Worm (Caenorhabditis elegans) whole organism, L4 larva: Measurements from ENCODE around the gene exos-4.2.

Experiments
- F26F4.8 ChIP-seq: fragments of 200-800 bp; sonication (Bioruptor generic); conservative IDR thresholded peaks from 2 replicates; pipeline ENCODE4 v1.3.6; 2022; ENCODE audit warnings: missing genetic modification characterization, missing compliant biosample characterization
- F37D6.2 ChIP-seq: sonication (generic microtip); optimal IDR thresholded peaks from 2 replicates; lab custom pipeline; 2016; ENCODE audit warnings: mild to moderate bottlenecking, missing genetic modification characterization, missing compliant biosample characterization
- F49E8.2 ChIP-seq: sonication (generic microtip); optimal IDR thresholded peaks from 2 replicates; lab custom pipeline; 2016; ENCODE audit warnings: missing compliant biosample characterization, mild to moderate bottlenecking, missing genetic modification characterization, borderline replicate concordance
- R02D3.7 ChIP-seq: fragments of 150-350 bp; sonication (generic microtip); optimal IDR thresholded peaks from 3 replicates; lab custom pipeline; 2014; ENCODE audit warnings: missing biosample characterization, missing genetic modification characterization
- T26A8.4 ChIP-seq: fragments of 200-800 bp; sonication (Bioruptor generic); IDR thresholded peaks from 2 replicates; pipeline ENCODE4 v1.3.6; 2022; ENCODE audit warnings: missing genetic modification characterization, missing compliant biosample characterization
- Y48G9A.11 ChIP-seq: fragments of 200-800 bp; sonication (Bioruptor generic); IDR thresholded peaks from 2 replicates; pipeline ENCODE4 v1.3.6; 2022; ENCODE audit warnings: missing genetic modification reagents, missing genetic modification characterization, missing compliant biosample characterization
- Y5F2A.4 ChIP-seq: fragments of 200-800 bp; sonication (Bioruptor generic); optimal IDR thresholded peaks from 2 replicates; lab custom pipeline; 2018; ENCODE audit warnings: mild to moderate bottlenecking, missing genetic modification characterization, missing compliant biosample characterization
- Y75B8A.6 ChIP-seq: fragments of 200-800 bp; sonication (Bioruptor generic); IDR thresholded peaks from 2 replicates; pipeline ENCODE4 v1.3.6; 2022; ENCODE audit warnings: missing genetic modification reagents, missing genetic modification characterization, missing compliant biosample characterization
- ZK337.2 ChIP-seq: fragments of 200-800 bp; sonication (Bioruptor generic); IDR thresholded peaks from 2 replicates; pipeline ENCODE4 v1.3.6; 2022; ENCODE audit warnings: missing genetic modification reagents, missing genetic modification characterization, missing compliant biosample characterization
- aha-1 ChIP-seq: fragments of 150-350 bp; peaks from one replicate; lab custom pipeline; 2014; ENCODE audit warnings: missing biosample characterization, missing genetic modification characterization
- ama-1 ChIP-seq: fragments of 150-350 bp; optimal IDR thresholded peaks from 2 replicates; lab custom pipeline; 2014; ENCODE audit warnings: inconsistent platforms, mixed read lengths
- ceh-32 ChIP-seq: sonication (generic microtip); optimal IDR thresholded peaks from 2 replicates; lab custom pipeline; 2016; ENCODE audit warnings: mild to moderate bottlenecking, missing genetic modification characterization, missing compliant biosample characterization; ENCODE audit not compliant: poor library complexity
- cey-2 ChIP-seq: sonication (generic microtip); optimal IDR thresholded peaks from 3 replicates; lab custom pipeline; 2017; ENCODE audit warnings: missing genetic modification characterization, mild to moderate bottlenecking, missing compliant biosample characterization, antibody characterized with exemption, borderline replicate concordance; ENCODE audit not compliant: insufficient read depth
- daf-12 ChIP-seq: fragments of 150-350 bp; optimal IDR thresholded peaks from 2 replicates; lab custom pipeline; 2014; ENCODE audit warnings: missing biosample characterization, missing genetic modification reagents, missing genetic modification characterization
- dmd-6 ChIP-seq: fragments of 200-800 bp; sonication (Bioruptor generic); IDR thresholded peaks from 2 replicates; pipeline ENCODE4 v1.3.6; 2022; ENCODE audit warnings: missing genetic modification reagents, missing genetic modification characterization, missing compliant biosample characterization
- dmd-8 ChIP-seq: fragments of 200-800 bp; sonication (Bioruptor generic); IDR thresholded peaks from 2 replicates; pipeline ENCODE4 v1.3.6; 2022; ENCODE audit warnings: missing genetic modification characterization, missing compliant biosample characterization
- hlh-30 ChIP-seq: sonication (generic microtip); optimal IDR thresholded peaks from 2 replicates; lab custom pipeline; 2017; ENCODE audit warnings: antibody characterized with exemption, mild to moderate bottlenecking, missing genetic modification characterization, missing compliant biosample characterization; ENCODE audit not compliant: insufficient read depth
- hmg-1.1 ChIP-seq: fragments of 200-800 bp; sonication (Bioruptor generic); IDR thresholded peaks from 2 replicates; pipeline ENCODE4 v1.3.6; 2022; ENCODE audit warnings: missing genetic modification reagents, missing genetic modification characterization, missing compliant biosample characterization
- lim-7 ChIP-seq: fragments of 200-800 bp; sonication (Bioruptor generic); IDR thresholded peaks from 2 replicates; pipeline ENCODE4 v1.3.6; 2022; ENCODE audit warnings: missing genetic modification characterization, missing compliant biosample characterization
- lin-13 ChIP-seq: fragments of 150-350 bp; optimal IDR thresholded peaks from 2 replicates; lab custom pipeline; 2014; ENCODE audit warnings: missing biosample characterization, missing genetic modification reagents, missing genetic modification characterization
- lin-38 ChIP-seq: fragments of 200-800 bp; sonication (Bioruptor generic); IDR thresholded peaks from 2 replicates; pipeline ENCODE4 v1.3.6; 2022; ENCODE audit warnings: missing genetic modification reagents, missing genetic modification characterization, missing compliant biosample characterization
- lin-39 ChIP-seq: fragments of 150-350 bp; optimal IDR thresholded peaks from 2 replicates; lab custom pipeline; 2014; ENCODE audit warnings: missing biosample characterization, missing genetic modification reagents, missing genetic modification characterization
- lir-3 ChIP-seq: sonication (generic microtip); optimal IDR thresholded peaks from 2 replicates; lab custom pipeline; 2016; ENCODE audit warnings: mild to moderate bottlenecking, missing genetic modification characterization, missing compliant biosample characterization
- mdl-1 ChIP-seq, 2 experiments: fragments of 150-350 bp in 1 of 2; sonication (generic microtip) in 1 of 2; optimal IDR thresholded peaks; 2 replicates each; lab custom pipeline; 2014 to 2017; ENCODE audit warnings: missing biosample characterization in 2 of 2, missing genetic modification characterization in 2 of 2
- mdt-29 ChIP-seq: fragments of 200-800 bp; sonication (Bioruptor generic); IDR thresholded peaks from 2 replicates; pipeline ENCODE4 v1.3.6; 2022; ENCODE audit warnings: missing genetic modification reagents, missing genetic modification characterization, missing compliant biosample characterization
- nhr-10 ChIP-seq: fragments of 150-350 bp; optimal IDR thresholded peaks from 2 replicates; lab custom pipeline; 2014; ENCODE audit warnings: missing biosample characterization, missing genetic modification characterization
- nhr-237 ChIP-seq: sonication (generic microtip); optimal IDR thresholded peaks from 2 replicates; lab custom pipeline; 2017; ENCODE audit warnings: missing biosample characterization, missing genetic modification characterization
- nhr-25 ChIP-seq: sonication (generic microtip); optimal IDR thresholded peaks from 2 replicates; lab custom pipeline; 2017; ENCODE audit warnings: missing genetic modification characterization, mild to moderate bottlenecking, missing compliant biosample characterization, antibody characterized with exemption, moderate library complexity, borderline replicate concordance; ENCODE audit not compliant: insufficient read depth
- nhr-42 ChIP-seq: fragments of 200-800 bp; sonication (Bioruptor generic); IDR thresholded peaks from 2 replicates; pipeline ENCODE4 v1.3.6; 2022; ENCODE audit warnings: missing genetic modification characterization, missing compliant biosample characterization
- nhr-48 ChIP-seq: sonication (generic microtip); optimal IDR thresholded peaks from 2 replicates; lab custom pipeline; 2016; ENCODE audit warnings: mild to moderate bottlenecking, missing genetic modification characterization, missing compliant biosample characterization
- nhr-6 ChIP-seq: fragments of 150-350 bp; optimal IDR thresholded peaks from 2 replicates; lab custom pipeline; 2014; ENCODE audit warnings: missing biosample characterization, missing genetic modification characterization
- nhr-76 ChIP-seq: fragments of 150-350 bp; optimal IDR thresholded peaks from 2 replicates; lab custom pipeline; 2014; ENCODE audit warnings: missing biosample characterization, missing genetic modification characterization
- nhr-77 ChIP-seq: fragments of 150-350 bp; optimal IDR thresholded peaks from 2 replicates; lab custom pipeline; 2014; ENCODE audit warnings: missing biosample characterization, missing genetic modification characterization
- php-3 ChIP-seq: fragments of 200-800 bp; sonication (Bioruptor generic); IDR thresholded peaks from 2 replicates; pipeline ENCODE4 v1.3.6; 2022; ENCODE audit warnings: missing genetic modification reagents, missing genetic modification characterization, missing compliant biosample characterization
- pqm-1 ChIP-seq: sonication (generic microtip); optimal IDR thresholded peaks from 2 replicates; lab custom pipeline; 2017; ENCODE audit warnings: missing biosample characterization, missing genetic modification characterization
- rbr-2 ChIP-seq: sonication (generic microtip); optimal IDR thresholded peaks from 2 replicates; lab custom pipeline; 2016; ENCODE audit warnings: missing genotype, missing genetic modification characterization, missing compliant biosample characterization
- saeg-2 ChIP-seq: fragments of 200-800 bp; sonication (Bioruptor generic); IDR thresholded peaks from 2 replicates; pipeline ENCODE4 v1.3.6; 2022; ENCODE audit warnings: missing genetic modification reagents, missing genetic modification characterization, missing compliant biosample characterization
- sdz-12 ChIP-seq: fragments of 200-800 bp; sonication (Bioruptor generic); optimal IDR thresholded peaks from 2 replicates; lab custom pipeline; 2018; ENCODE audit warnings: mild to moderate bottlenecking, missing genetic modification characterization, missing compliant biosample characterization
- set-16 ChIP-seq: fragments of 200-800 bp; sonication (Bioruptor generic); IDR thresholded peaks from 2 replicates; pipeline ENCODE4 v1.3.6; 2022; ENCODE audit warnings: missing genetic modification reagents, missing genetic modification characterization, missing compliant biosample characterization
- snpc-1.2 ChIP-seq: fragments of 200-800 bp; sonication (Bioruptor generic); IDR thresholded peaks from 2 replicates; pipeline ENCODE4 v1.3.6; 2022; ENCODE audit warnings: missing genetic modification reagents, missing genetic modification characterization, missing compliant biosample characterization
- snpc-4 ChIP-seq: fragments of 150-350 bp; optimal IDR thresholded peaks from 2 replicates; lab custom pipeline; 2014; ENCODE audit warnings: missing biosample characterization, missing genetic modification characterization
- spr-1 ChIP-seq: sonication (generic microtip); optimal IDR thresholded peaks from 2 replicates; lab custom pipeline; 2016; ENCODE audit warnings: mild to moderate bottlenecking, missing genetic modification characterization, missing compliant biosample characterization
- unc-62 ChIP-seq, 3 experiments: fragments of 150-350 bp in 1 of 3; sonication (generic microtip); optimal IDR thresholded peaks in 2 of 3; peaks in 1 of 3; 1 replicate in 1 of 3; 2 replicates in 2 of 3; lab custom pipeline; 2014 to 2017; ENCODE audit warnings: missing biosample characterization in 3 of 3, missing genetic modification characterization in 3 of 3, missing genetic modification reagents in 3 of 3, missing genotype in 1 of 3
- vab-7 ChIP-seq: fragments of 200-800 bp; sonication (Bioruptor generic); IDR thresholded peaks from 2 replicates; pipeline ENCODE4 v1.3.6; 2022; ENCODE audit warnings: missing genetic modification reagents, missing genetic modification characterization, missing compliant biosample characterization
- zip-11 ChIP-seq: fragments of 200-800 bp; sonication (Bioruptor generic); IDR thresholded peaks from 2 replicates; pipeline ENCODE4 v1.3.6; 2022; ENCODE audit warnings: missing genetic modification characterization, missing compliant biosample characterization
- zip-2 ChIP-seq: fragments of 150-350 bp; optimal IDR thresholded peaks from 2 replicates; lab custom pipeline; 2014; ENCODE audit warnings: missing biosample characterization, missing genetic modification characterization
- ztf-11 ChIP-seq: fragments of 150-350 bp; optimal IDR thresholded peaks from 2 replicates; lab custom pipeline; 2014; ENCODE audit warnings: missing biosample characterization, missing genetic modification characterization
- ztf-7 ChIP-seq: fragments of 150-350 bp; optimal IDR thresholded peaks from 2 replicates; lab custom pipeline; 2014; ENCODE audit warnings: missing biosample characterization, missing genetic modification characterization

exos-4.2 gene

ce11 chrIII:841177-841576, 18.8 kb upstream of the exos-4.2 start, which contains the start of gene K02F3.9:
TSS of gene K02F3.9 (minus strand) at chrIII:841366.
- TF ChIP-seq hlh-30 (tag; lab: Kevin White, UChicago) (peak; percentile 2), vab-7 (no peak), rbr-2 (no peak), zip-11 (GFP tag; lab: Robert Waterston, UW) (no peak), snpc-4 (no peak)

- no peak for TF ChIP-seq spr-1 (tag; lab: Kevin White, UChicago)
- TF ChIP-seq R02D3.7 (tag; lab: Kevin White, UChicago), result no peak
- no peak for TF ChIP-seq nhr-42 (GFP tag; lab: Robert Waterston, UW)
- TF ChIP-seq ama-1 (lab: Kevin White, UChicago), result no peak
- TF ChIP-seq snpc-4, result no peak
- no peak for TF ChIP-seq zip-2 (tag; lab: Kevin White, UChicago)
- TF ChIP-seq set-16 (GFP tag; lab: Robert Waterston, UW), result no peak
- TF ChIP-seq Y48G9A.11, result no peak
- no peak for TF ChIP-seq lim-7 (GFP tag; lab: Robert Waterston, UW)
- TF ChIP-seq lin-39 (tag; lab: Kevin White, UChicago), result no peak
- no peak for TF ChIP-seq Y75B8A.6
- no peak for TF ChIP-seq nhr-48 (tag; lab: Kevin White, UChicago)
- TF ChIP-seq lin-13 (GFP tag; lab: Kevin White, UChicago), result no peak
- no peak for TF ChIP-seq ceh-32
- TF ChIP-seq nhr-10 (tag; lab: Kevin White, UChicago), result no peak
- no peak for TF ChIP-seq pqm-1
- no peak for TF ChIP-seq F37D6.2
- no peak for TF ChIP-seq dmd-8 (GFP tag; lab: Robert Waterston, UW)
- TF ChIP-seq nhr-25 (tag; lab: Kevin White, UChicago), result no peak
- no peak for TF ChIP-seq php-3 (GFP tag; lab: Robert Waterston, UW)
- TF ChIP-seq, all 104 proteins: peak for 0
These were observed 17.4 kb upstream of the exos-4.2 start, which contains the start of gene far-8 for ce11 chrIII:842630-843029. TSS of gene far-8 (plus strand) at chrIII:842930.

- no peak for TF ChIP-seq dmd-8 (GFP tag; lab: Robert Waterston, UW)
- peak; percentile 53 for TF ChIP-seq dmd-6 (GFP tag; lab: Robert Waterston, UW)
- TF ChIP-seq Y5F2A.4 (GFP tag; lab: Kevin White, UChicago), result no peak
- no peak for TF ChIP-seq nhr-237 (tag; lab: Kevin White, UChicago)
- no peak for TF ChIP-seq nhr-77 (tag; lab: Kevin White, UChicago)
- TF ChIP-seq lin-39 (tag; lab: Kevin White, UChicago), result no peak
- TF ChIP-seq sdz-12 (GFP tag; lab: Kevin White, UChicago), result no peak
- TF ChIP-seq ceh-32, result no peak
- no peak for TF ChIP-seq daf-12 (tag; lab: Kevin White, UChicago)
- no peak for TF ChIP-seq T26A8.4 (GFP tag; lab: Robert Waterston, UW)
- TF ChIP-seq aha-1, result peak; percentile 40
- no peak for TF ChIP-seq cey-2 (tag; lab: Kevin White, UChicago)
- TF ChIP-seq unc-62 (GFP tag; optimal IDR thresholded peaks at IDR 0.05 in 1 of 2; lab: Kevin White, UChicago), result peak in 1 of 2 experiments; percentile 14
- no peak for TF ChIP-seq unc-62 (tag; optimal IDR thresholded peaks at IDR 0.05; lab: Kevin White, UChicago)
- no peak for TF ChIP-seq ztf-7 (tag; lab: Kevin White, UChicago)
- no peak for TF ChIP-seq lir-3 (tag; lab: Kevin White, UChicago)
- no peak for TF ChIP-seq mdt-29 (GFP tag; lab: Robert Waterston, UW)
- TF ChIP-seq php-3 (GFP tag; lab: Robert Waterston, UW), result no peak
- no peak for TF ChIP-seq spr-1 (tag; lab: Kevin White, UChicago)
- no peak for TF ChIP-seq ztf-11 (tag; lab: Kevin White, UChicago)
- no peak for TF ChIP-seq F49E8.2 (tag; lab: Kevin White, UChicago)
- no peak for TF ChIP-seq nhr-42 (GFP tag; lab: Robert Waterston, UW)
- no peak for TF ChIP-seq F26F4.8 (GFP tag; lab: Robert Waterston, UW)
- no peak for TF ChIP-seq saeg-2 (GFP tag; lab: Robert Waterston, UW)
- no peak for TF ChIP-seq nhr-6 (tag; lab: Kevin White, UChicago)
- TF ChIP-seq mdl-1 (tag; optimal IDR thresholded peaks at IDR 0.05; lab: Kevin White, UChicago), result peak in 1 of 2 experiments; percentile 56
- no peak for TF ChIP-seq nhr-76 (tag; lab: Kevin White, UChicago)
- peak; percentile 28; the same call in 1 of the 2 replicates for TF ChIP-seq lin-38 (GFP tag; lab: Robert Waterston, UW)
- peak; percentile 54 for TF ChIP-seq hmg-1.1 (GFP tag; lab: Robert Waterston, UW)
- no peak for TF ChIP-seq snpc-1.2
- TF ChIP-seq ZK337.2, result no peak
- no peak for TF ChIP-seq lim-7 (GFP tag; lab: Robert Waterston, UW)
These were observed 16.0 kb upstream of the exos-4.2 start for ce11 chrIII:843999-844398.
